Fruit fly (Drosophila melanogaster): ENCODE data around the gene CtIP.

DNA sequence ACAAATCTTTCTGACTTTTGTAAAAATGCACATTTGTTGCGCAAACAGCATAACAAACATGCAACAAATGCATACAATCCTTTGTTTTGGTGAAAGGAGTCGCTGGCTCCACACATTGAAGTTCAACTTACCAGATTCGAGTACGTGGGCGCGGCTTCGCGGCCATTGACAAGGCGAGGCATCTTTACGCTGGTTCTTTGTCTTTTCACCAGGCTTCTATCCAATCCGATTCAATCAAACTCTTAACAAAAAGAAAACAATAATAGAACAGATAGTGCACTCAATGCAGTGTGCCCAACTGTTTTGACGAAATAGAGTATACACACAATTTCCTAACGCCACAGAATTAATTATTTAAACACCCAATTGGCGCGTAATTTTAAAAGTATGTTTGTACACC, 5.9 kb upstream of the CtIP start, which contains the start of gene CG5262:
- no peak for TF ChIP-seq EcR (GFP tag; optimal IDR thresholded peaks at IDR 0.05)
- TF ChIP-seq pan (optimal IDR thresholded peaks at IDR 0.05) = no peak
- no peak for TF ChIP-seq psq (optimal IDR thresholded peaks at IDR 0.05)

Measured in whole organism.